Fruit fly (Drosophila melanogaster) whole organism, pupa: ENCODE measurements around the gene Papst2.

ENCODE experiments used
- CG32121 ChIP-seq: fragments of 200-800 bp; sonication (Bioruptor generic); IDR thresholded peaks from 2 replicates; pipeline ENCODE4 v1.3.6; 2022; ENCODE audit warnings: missing biosample characterization, missing genetic modification characterization
- Pif1A ChIP-seq: fragments of 200-800 bp; sonication (Bioruptor generic); optimal IDR thresholded peaks from 3 replicates; lab custom pipeline; 2016; ENCODE audit warnings: missing biosample characterization, missing genetic modification characterization
- Snoo ChIP-seq: fragments of 200-800 bp; sonication (Bioruptor generic); optimal IDR thresholded peaks from 3 replicates; lab custom pipeline; 2017; ENCODE audit warnings: missing biosample characterization, mild to moderate bottlenecking, missing genetic modification characterization, inconsistent platforms

DNA sequence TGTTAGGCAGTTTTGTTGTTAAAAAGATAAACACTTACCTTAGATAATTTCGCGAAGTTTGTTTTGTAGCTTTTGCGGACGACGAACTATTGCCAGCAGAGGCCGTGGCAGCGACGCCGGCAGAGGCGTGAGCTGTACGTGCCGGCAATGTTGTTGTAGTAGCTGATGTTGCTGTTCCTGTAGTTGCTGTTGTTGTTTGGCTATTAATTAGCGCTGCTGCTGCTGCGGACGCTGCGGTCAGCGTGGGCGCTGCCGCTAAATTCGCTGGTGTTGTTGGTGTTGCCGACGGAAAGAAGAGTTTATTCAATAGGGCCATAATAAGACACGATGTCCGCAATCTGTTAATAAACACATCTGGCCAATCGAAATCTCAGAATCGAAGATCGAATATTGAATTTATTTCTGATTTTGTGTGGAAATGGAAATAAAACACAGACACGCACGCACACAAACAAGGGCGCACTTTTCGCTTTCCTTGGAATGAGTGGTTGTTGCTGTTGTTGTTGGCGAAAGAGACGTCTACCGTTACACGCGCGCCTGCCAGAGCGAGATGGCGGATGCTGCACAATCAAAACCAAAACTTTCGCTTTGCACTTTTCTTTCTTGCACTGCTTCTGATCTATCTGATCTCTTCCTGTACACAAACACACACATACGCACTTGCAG, 31.1 kb upstream of the Papst2 start:
- no peak for TF ChIP-seq Snoo (tag; lab: Kevin White, UChicago)
- 0 out of 2 replicates have a peak, but pooled peaks have one; percentile 10 for TF ChIP-seq CG32121 (GFP tag; lab: Robert Waterston, UW)
- TF ChIP-seq Pif1A (GFP tag; lab: Kevin White, UChicago): no peak
